Fruit fly (Drosophila melanogaster) whole organism, adult: Measurements from ENCODE around the gene glob1.

Experiments used
- CG12768 ChIP-seq: fragments of 200-800 bp; sonication (Bioruptor generic); optimal IDR thresholded peaks from 2 replicates; lab custom pipeline; 2017; ENCODE audit warnings: missing biosample characterization, missing genetic modification characterization, mild to moderate bottlenecking, moderate library complexity, missing genetic modification reagents
- CG33017 ChIP-seq: fragments of 200-800 bp; sonication (Bioruptor generic); optimal IDR thresholded peaks from 2 replicates; lab custom pipeline; 2018; ENCODE audit warnings: missing biosample characterization, mild to moderate bottlenecking, missing genetic modification characterization, moderate library complexity
- CG5204 ChIP-seq: fragments of 200-800 bp; sonication (Bioruptor generic); optimal IDR thresholded peaks from 2 replicates; lab custom pipeline; 2016; ENCODE audit warnings: missing biosample characterization, missing genetic modification characterization
- CG7045 ChIP-seq: fragments of 200-800 bp; sonication (Bioruptor generic); optimal IDR thresholded peaks from 2 replicates; lab custom pipeline; 2017; ENCODE audit warnings: missing biosample characterization, mild to moderate bottlenecking, missing genetic modification characterization
- CG7101 ChIP-seq: fragments of 200-800 bp; sonication (Bioruptor generic); optimal IDR thresholded peaks from 2 replicates; lab custom pipeline; 2018; ENCODE audit warnings: missing biosample characterization, mild to moderate bottlenecking, missing genetic modification characterization, moderate library complexity
- Crg-1 ChIP-seq: fragments of 200-800 bp; sonication (Bioruptor generic); optimal IDR thresholded peaks from 2 replicates; lab custom pipeline; 2016; ENCODE audit warnings: missing biosample characterization, missing genetic modification characterization
- Hr96 ChIP-seq: fragments of 200-800 bp; sonication (Bioruptor generic); optimal IDR thresholded peaks from 2 replicates; lab custom pipeline; 2016; ENCODE audit warnings: missing biosample characterization, missing genetic modification characterization
- cic ChIP-seq: fragments of 200-800 bp; sonication (Bioruptor generic); optimal IDR thresholded peaks from 2 replicates; lab custom pipeline; 2017; ENCODE audit warnings: missing biosample characterization, mild to moderate bottlenecking, missing genetic modification characterization, moderate library complexity
- cnc ChIP-seq, 2 experiments: fragments of >200 bp; optimal IDR thresholded peaks; 2 replicates each; lab custom pipeline; 2017
- ovo ChIP-seq: fragments of 200-800 bp; sonication (Bioruptor generic); optimal IDR thresholded peaks from 2 replicates; lab custom pipeline; 2016; ENCODE audit warnings: missing biosample characterization, missing genetic modification characterization
- tj ChIP-seq: fragments of 200-800 bp; sonication (Bioruptor generic); optimal IDR thresholded peaks from 3 replicates; lab custom pipeline; 2017; ENCODE audit warnings: missing biosample characterization, mild to moderate bottlenecking, missing genetic modification characterization, moderate library complexity
- toe ChIP-seq: fragments of 200-800 bp; sonication (Bioruptor generic); optimal IDR thresholded peaks from 2 replicates; lab custom pipeline; 2016; ENCODE audit warnings: missing biosample characterization, missing genetic modification characterization

dm6 chr3R:15927172-15927571 lies 22.7 kb upstream of the glob1 start:
- no peak for TF ChIP-seq CG7101 (tag; lab: Kevin White, UChicago)
- no peak for TF ChIP-seq CG5204 (GFP tag; lab: Kevin White, UChicago)
- TF ChIP-seq cic, result no peak
- TF ChIP-seq tj, result no peak
- TF ChIP-seq CG33017 (tag; lab: Kevin White, UChicago), result no peak
- no peak for TF ChIP-seq ovo (GFP tag; lab: Kevin White, UChicago)
- no peak for TF ChIP-seq Hr96 (GFP tag; lab: Kevin White, UChicago)
- no peak for TF ChIP-seq toe
- no peak for TF ChIP-seq CG12768
- TF ChIP-seq CG7045 (GFP tag; lab: Kevin White, UChicago), result no peak
- no peak for TF ChIP-seq cnc (optimal IDR thresholded peaks at IDR 0.05; lab: Kevin White, UChicago)
- TF ChIP-seq Crg-1, result no peak
